Fruit fly (Drosophila melanogaster): ENCODE data around the gene CG11841.

DNA sequence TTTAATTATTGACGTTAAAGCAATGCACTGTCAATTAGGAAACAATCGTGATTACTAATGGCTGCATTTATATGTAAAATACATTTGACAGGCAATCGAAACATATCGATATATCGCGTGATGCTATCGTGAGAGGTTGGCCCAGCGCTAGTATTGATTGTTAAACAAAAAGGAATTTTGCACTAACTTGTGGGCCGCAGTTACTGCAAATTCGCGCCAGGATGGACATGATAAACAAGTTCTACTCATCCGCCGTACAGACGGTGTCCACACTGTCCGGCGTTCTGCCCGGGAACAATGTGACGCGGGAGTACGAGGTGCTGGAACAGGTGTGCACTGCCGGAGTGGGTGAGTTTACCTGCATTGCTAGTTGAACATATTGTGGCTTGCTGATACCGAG, 23.7 kb upstream of the CG11841 start, which contains the start of the genes eIF4E6 and CG1951:
- TF ChIP-seq psq (optimal IDR thresholded peaks at IDR 0.05) = no peak
- TF ChIP-seq Dll (optimal IDR thresholded peaks at IDR 0.05) = no peak
- TF ChIP-seq usp (GFP tag; optimal IDR thresholded peaks at IDR 0.05) = no peak
- no peak for TF ChIP-seq pan (optimal IDR thresholded peaks at IDR 0.05)
- no peak for TF ChIP-seq CG8478 (optimal IDR thresholded peaks at IDR 0.05)
- TF ChIP-seq EcR (GFP tag; optimal IDR thresholded peaks at IDR 0.05) = no peak

All from whole organism.